Fruit fly (Drosophila melanogaster) whole organism, pupa: Measurements from ENCODE around the gene Vm26Ab.

ENCODE experiments used
- CG14655 ChIP-seq: fragments of 200-800 bp; sonication (Bioruptor generic); optimal IDR thresholded peaks from 3 replicates; lab custom pipeline; 2017; ENCODE audit warnings: mild to moderate bottlenecking, missing biosample characterization, missing genetic modification reagents, missing genetic modification characterization
- CG15710 ChIP-seq: fragments of 200-800 bp; sonication (Bioruptor generic); optimal IDR thresholded peaks from 2 replicates; lab custom pipeline; 2018; ENCODE audit warnings: missing biosample characterization, mild to moderate bottlenecking, missing genetic modification characterization, moderate library complexity
- CG17806 ChIP-seq: fragments of 200-800 bp; sonication (Bioruptor generic); optimal IDR thresholded peaks from 2 replicates; lab custom pipeline; 2018; ENCODE audit warnings: missing biosample characterization, mild to moderate bottlenecking, missing genetic modification characterization, moderate library complexity
- CG32121 ChIP-seq: fragments of 200-800 bp; sonication (Bioruptor generic); IDR thresholded peaks from 2 replicates; pipeline ENCODE4 v1.3.6; 2022; ENCODE audit warnings: missing biosample characterization, missing genetic modification characterization
- CG4496 ChIP-seq: fragments of 200-800 bp; sonication (Bioruptor generic); IDR thresholded peaks from 3 replicates; pipeline ENCODE4 v1.3.6; 2022; ENCODE audit warnings: missing biosample characterization, missing genetic modification characterization
- CG8159 ChIP-seq: fragments of 200-800 bp; sonication (Bioruptor generic); optimal IDR thresholded peaks from 3 replicates; lab custom pipeline; 2018; ENCODE audit warnings: missing biosample characterization, mild to moderate bottlenecking, missing genetic modification characterization, moderate library complexity
- CG8301 ChIP-seq: fragments of 200-800 bp; sonication (Bioruptor generic); optimal IDR thresholded peaks from 2 replicates; lab custom pipeline; 2018; ENCODE audit warnings: missing biosample characterization, mild to moderate bottlenecking, missing genetic modification characterization
- CG9948 ChIP-seq: fragments of 200-800 bp; sonication (Bioruptor generic); optimal IDR thresholded peaks from 2 replicates; lab custom pipeline; 2018; ENCODE audit warnings: missing biosample characterization, mild to moderate bottlenecking, missing genetic modification characterization, moderate library complexity
- D1 ChIP-seq: fragments of 200-800 bp; sonication (Bioruptor generic); optimal IDR thresholded peaks from 2 replicates; lab custom pipeline; 2018; ENCODE audit warnings: missing biosample characterization, mild to moderate bottlenecking, missing genetic modification characterization, moderate library complexity
- Ets98B ChIP-seq: fragments of 200-800 bp; sonication (Bioruptor generic); IDR thresholded peaks from 2 replicates; pipeline ENCODE4 v1.3.6; 2022; ENCODE audit warnings: missing biosample characterization, missing genetic modification characterization
- Pif1A ChIP-seq: fragments of 200-800 bp; sonication (Bioruptor generic); optimal IDR thresholded peaks from 3 replicates; lab custom pipeline; 2016; ENCODE audit warnings: missing biosample characterization, missing genetic modification characterization

dm6 chr2L:5947504-5947903, 9.3 kb upstream of the Vm26Ab start:
- TF ChIP-seq CG9948 (tag; lab: Kevin White, UChicago) = no peak
- TF ChIP-seq CG4496 (GFP tag; lab: Robert Waterston, UW) = no peak
- TF ChIP-seq Ets98B (GFP tag; lab: Robert Waterston, UW) = no peak
- TF ChIP-seq CG8301 (tag; lab: Kevin White, UChicago) = no peak
- no peak for TF ChIP-seq CG14655
- no peak for TF ChIP-seq CG15710 (tag; lab: Kevin White, UChicago)
- no peak for TF ChIP-seq D1 (tag; lab: Kevin White, UChicago)
- no peak for TF ChIP-seq CG17806 (tag; lab: Kevin White, UChicago)
- no peak for TF ChIP-seq Pif1A (GFP tag; lab: Kevin White, UChicago)
- no peak for TF ChIP-seq CG8159 (tag; lab: Kevin White, UChicago)
- TF ChIP-seq CG32121 (GFP tag; lab: Robert Waterston, UW) = no peak
